Fruit fly (Drosophila melanogaster) Kc167 (cell line): ENCODE measurements around the gene mu2.

Experiments used
- Myc ChIP-seq: fragments of >200 bp; optimal IDR thresholded peaks from 2 replicates; lab custom pipeline; 2017; ENCODE audit warnings: missing external identifiers
- Sin3A ChIP-seq: fragments of >200 bp; optimal IDR thresholded peaks from 2 replicates; lab custom pipeline; 2018; ENCODE audit warnings: missing external identifiers
- h ChIP-seq: fragments of >200 bp; optimal IDR thresholded peaks from 3 replicates; lab custom pipeline; 2018; ENCODE audit warnings: missing external identifiers
- insv ChIP-seq: fragments of >200 bp; optimal IDR thresholded peaks from 3 replicates; lab custom pipeline; 2018; ENCODE audit warnings: missing external identifiers
- psq ChIP-seq: fragments of >200 bp; optimal IDR thresholded peaks from 2 replicates; lab custom pipeline; 2017; ENCODE audit warnings: missing external identifiers
- ttk ChIP-seq: sonication (Bioruptor generic); optimal IDR thresholded peaks from 2 replicates; lab custom pipeline; 2017; ENCODE audit warnings: missing external identifiers

Gene mu2

DNA sequence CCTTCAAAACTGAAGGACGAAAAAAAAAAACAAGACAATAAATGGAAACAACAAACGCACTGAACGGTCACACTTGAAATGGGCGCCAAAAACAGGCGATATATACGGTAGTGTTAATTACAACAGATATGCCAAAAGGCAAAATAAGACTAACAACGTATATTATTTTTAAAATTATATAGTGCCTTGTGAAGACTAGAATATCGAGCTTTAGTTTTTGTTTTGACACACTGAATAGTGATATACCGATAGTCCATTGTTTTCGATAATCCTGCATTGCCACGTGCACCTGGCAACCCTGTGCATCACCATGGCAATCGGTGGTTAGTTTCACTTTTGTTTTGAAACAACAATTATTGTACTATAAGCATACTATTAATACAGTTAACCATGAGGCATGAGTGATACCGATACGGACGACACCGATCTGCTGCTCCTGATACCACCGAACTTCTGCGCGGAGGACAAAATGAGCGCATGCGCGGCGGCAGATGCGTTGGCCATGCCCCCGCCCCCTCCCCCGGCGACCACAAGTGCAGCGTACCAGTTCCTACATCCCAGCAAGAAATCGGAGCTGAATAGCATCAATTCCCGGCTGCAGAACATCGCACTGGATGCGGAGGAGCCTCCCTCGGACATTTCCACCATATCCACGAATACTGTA is at the start of gene mu2, which contains the start of gene Cnb:
Gene mu2 (minus strand): TSS at position 13 of the 664 bp plus-strand sequence.
Gene Cnb (plus strand): TSS at position 103 of the 664 bp plus-strand sequence.
- TF ChIP-seq ttk (lab: Kevin White, UChicago): no peak
- TF ChIP-seq h (lab: Kevin White, UChicago): no peak
- no peak for TF ChIP-seq insv
- no peak for TF ChIP-seq psq (lab: Kevin White, UChicago)
- TF ChIP-seq Myc (lab: Kevin White, UChicago): no peak
- no peak for TF ChIP-seq Sin3A (lab: Kevin White, UChicago)

dm6 chr3L:1985406-1985805 is 38.1 kb upstream of the mu2 start:
- TF ChIP-seq h (lab: Kevin White, UChicago): no peak
- TF ChIP-seq ttk (lab: Kevin White, UChicago): no peak
- TF ChIP-seq Myc (lab: Kevin White, UChicago): no peak
- no peak for TF ChIP-seq insv
- no peak for TF ChIP-seq Sin3A (lab: Kevin White, UChicago)

DNA sequence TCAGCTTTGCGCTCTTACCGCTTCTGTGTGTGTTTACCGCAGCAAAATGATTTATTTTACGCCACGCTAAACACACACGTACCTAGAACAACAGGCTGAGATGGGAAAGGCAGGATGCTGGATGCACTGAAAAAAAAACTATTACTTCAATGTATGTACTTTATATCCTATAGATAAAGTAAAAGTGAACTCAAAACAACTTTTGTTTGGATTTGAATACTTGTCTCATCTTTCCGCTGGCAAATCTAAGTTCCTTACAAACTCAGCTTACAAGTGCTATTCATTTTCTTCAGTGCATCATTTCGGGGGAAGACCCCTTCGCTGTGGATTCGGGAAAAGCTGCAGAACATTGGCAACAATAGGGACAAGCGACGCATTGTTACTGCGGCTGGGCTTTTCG is 29.5 kb upstream of the mu2 start:
- TF ChIP-seq Myc (lab: Kevin White, UChicago) (no peak), h (lab: Kevin White, UChicago) (no peak), insv (no peak), ttk (lab: Kevin White, UChicago) (no peak)

- no peak for TF ChIP-seq ttk (lab: Kevin White, UChicago)
- TF ChIP-seq Myc (lab: Kevin White, UChicago): no peak
- no peak for TF ChIP-seq h (lab: Kevin White, UChicago)
- TF ChIP-seq psq (lab: Kevin White, UChicago): no peak
- TF ChIP-seq Sin3A (lab: Kevin White, UChicago): no peak
- no peak for TF ChIP-seq insv
Measured at dm6 chr3L:1971103-1971742, 23.9 kb upstream of the mu2 start, which contains the start of the genes CG11815 and acs. Gene CG11815, minus strand, starts transcription at chr3L:1971200. Gene acs, plus strand, starts transcription at chr3L:1971638.

DNA sequence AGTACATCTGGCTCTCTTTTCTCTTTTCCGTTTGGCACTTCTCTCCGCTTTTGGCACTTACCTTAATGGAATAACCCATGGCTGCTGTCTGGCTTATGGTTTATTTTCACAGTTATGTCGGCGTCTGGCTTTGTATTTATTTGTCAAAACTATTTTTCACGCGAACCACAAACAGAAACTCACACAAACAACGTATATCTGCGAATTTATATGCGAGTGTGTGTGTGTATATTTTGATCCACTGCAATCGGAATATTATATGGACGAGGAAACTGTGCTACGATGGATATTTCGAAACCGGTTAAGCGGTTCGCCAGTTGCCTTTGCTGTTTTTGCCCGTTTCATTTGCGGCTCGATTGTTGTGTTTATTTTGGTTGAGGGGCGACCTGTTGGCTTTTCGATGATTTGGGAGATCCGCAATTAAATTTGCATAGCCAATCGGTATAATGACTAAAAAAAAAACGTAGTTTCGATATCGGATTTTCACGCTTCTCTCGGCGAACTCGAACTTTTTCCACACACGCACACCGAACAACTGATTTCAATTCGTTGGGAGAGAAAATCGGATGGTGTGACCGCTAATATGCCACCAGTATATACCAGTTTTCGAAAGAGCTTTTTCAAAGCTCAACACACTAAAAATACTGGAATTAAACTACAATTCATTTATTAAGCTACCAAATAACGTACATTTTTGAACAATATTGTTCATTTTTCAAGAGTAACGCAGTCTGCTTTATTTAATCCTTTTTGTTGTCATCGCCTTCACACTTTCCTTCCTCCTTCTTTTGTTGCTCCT is 22.5 kb upstream of the mu2 start, which contains the start of gene CG1927:
Gene CG1927 (minus strand): TSS at position 541 of the 799 bp plus-strand sequence.
- TF ChIP-seq insv (no peak), ttk (lab: Kevin White, UChicago) (no peak), Myc (lab: Kevin White, UChicago) (no peak), psq (lab: Kevin White, UChicago) (no peak), Sin3A (lab: Kevin White, UChicago) (no peak), h (lab: Kevin White, UChicago) (no peak)

dm6 chr3L:1968805-1969378 is 21.6 kb upstream of the mu2 start:
- TF ChIP-seq insv (no peak), ttk (lab: Kevin White, UChicago) (no peak), psq (lab: Kevin White, UChicago) (no peak), h (lab: Kevin White, UChicago) (no peak), Sin3A (lab: Kevin White, UChicago) (no peak), Myc (lab: Kevin White, UChicago) (no peak)

dm6 chr3L:1968401-1968800 is 21.1 kb upstream of the mu2 start:
- no peak for TF ChIP-seq insv
- TF ChIP-seq ttk (lab: Kevin White, UChicago): no peak
- TF ChIP-seq Myc (lab: Kevin White, UChicago): no peak
- TF ChIP-seq h (lab: Kevin White, UChicago): no peak
- no peak for TF ChIP-seq Sin3A (lab: Kevin White, UChicago)
- TF ChIP-seq psq (lab: Kevin White, UChicago): no peak

- no peak for TF ChIP-seq psq (lab: Kevin White, UChicago)
- TF ChIP-seq Myc (lab: Kevin White, UChicago): no peak
- TF ChIP-seq insv: no peak
- no peak for TF ChIP-seq ttk (lab: Kevin White, UChicago)
- no peak for TF ChIP-seq Sin3A (lab: Kevin White, UChicago)
- TF ChIP-seq h (lab: Kevin White, UChicago): no peak
Measured at dm6 chr3L:1967452-1968310, 20.4 kb upstream of the mu2 start.

DNA sequence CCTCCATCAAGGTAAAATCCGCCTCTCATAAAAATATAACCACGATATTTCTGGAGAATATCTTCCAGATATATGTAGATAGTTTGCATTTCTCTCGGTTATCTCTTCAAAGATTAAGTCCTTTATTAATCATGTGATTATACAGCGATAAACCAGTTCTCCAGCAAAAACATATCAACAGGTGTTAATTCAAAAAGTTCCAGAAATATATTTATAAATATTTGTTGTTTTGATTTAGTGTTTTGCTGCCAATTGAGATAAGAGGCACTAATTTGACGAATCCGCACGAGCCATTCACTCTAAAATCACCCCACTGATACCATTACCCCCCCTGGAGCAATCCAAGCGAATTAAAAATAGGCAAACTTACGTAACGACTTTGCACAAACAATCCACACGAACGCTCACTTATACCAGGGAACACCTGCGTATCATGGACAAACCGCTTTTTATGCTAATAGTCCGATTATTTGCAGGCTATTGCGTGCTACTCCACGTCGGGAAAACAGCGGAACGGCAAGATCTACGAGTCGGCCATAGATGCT is 17.4 kb upstream of the mu2 start:
- no peak for TF ChIP-seq insv
- no peak for TF ChIP-seq ttk (lab: Kevin White, UChicago)
- TF ChIP-seq Myc (lab: Kevin White, UChicago): no peak
- no peak for TF ChIP-seq psq (lab: Kevin White, UChicago)

- TF ChIP-seq psq (lab: Kevin White, UChicago) (no peak), h (lab: Kevin White, UChicago) (no peak), Myc (lab: Kevin White, UChicago) (no peak), ttk (lab: Kevin White, UChicago) (no peak), insv (no peak), Sin3A (lab: Kevin White, UChicago) (no peak)
Measured at dm6 chr3L:1964099-1964498, 16.8 kb upstream of the mu2 start, which contains the start of gene mv. Gene mv, minus strand, starts transcription at chr3L:1964178.
